Worm (Caenorhabditis elegans): ENCODE measurements around the gene grd-1.
A peak's percentile ranks its signal among the peaks of the same experiment; 100 is the strongest.

The grd-1 gene

ce11 chrX:11120808-11121207 is 11.6 kb downstream of the grd-1 start, which contains the start of gene R08B4.3:
Gene R08B4.3, minus strand, starts transcription at chrX:11121005.
- no peak for TF ChIP-seq mep-1 (tag; optimal IDR thresholded peaks at IDR 0.05)
- peak; percentile 74 for TF ChIP-seq T20F7.1 (GFP tag; optimal IDR thresholded peaks at IDR 0.05)

DNA sequence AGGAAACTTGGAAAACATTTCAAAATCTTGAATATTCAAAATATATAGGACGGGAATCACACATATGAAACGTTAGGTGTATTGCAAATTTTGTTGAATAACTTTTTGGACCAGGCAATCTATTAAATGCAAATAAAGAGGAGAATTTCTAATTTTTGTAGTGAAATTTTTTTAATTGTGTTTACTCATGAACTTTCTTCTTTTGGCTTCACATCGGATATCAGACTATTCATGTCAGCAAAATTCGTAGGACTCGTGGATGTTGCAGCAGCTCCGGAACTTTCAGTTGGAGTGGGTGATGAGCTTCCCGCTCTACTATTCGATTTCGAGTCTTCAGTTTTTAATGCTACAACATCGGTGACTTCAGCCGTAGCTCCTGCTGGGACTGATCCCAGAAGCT is 13.2 kb downstream of the grd-1 start:
- TF ChIP-seq hlh-11 (tag; optimal IDR thresholded peaks at IDR 0.05) (no peak), mdt-29 (GFP tag; IDR thresholded peaks at IDR 0.05) (no peak), snpc-1.2 (GFP tag; IDR thresholded peaks at IDR 0.05) (no peak), ceh-82 (tag; optimal IDR thresholded peaks at IDR 0.05) (no peak), daf-19 (GFP tag; conservative IDR thresholded peaks at IDR 0.05) (no peak), zag-1 (tag; optimal IDR thresholded peaks at IDR 0.05) (no peak), unc-62 (GFP tag; optimal IDR thresholded peaks at IDR 0.05 in 1 of 2) (peak in 1 of 2 experiments; percentile 66), unc-62 (tag; optimal IDR thresholded peaks at IDR 0.05) (no peak), dmd-8 (GFP tag; IDR thresholded peaks at IDR 0.05) (no peak), nhr-111 (GFP tag; optimal IDR thresholded peaks at IDR 0.05) (no peak), R02D3.7 (tag; optimal IDR thresholded peaks at IDR 0.05) (no peak), aha-1 (tag) (peak; percentile 58), fos-1 (tag; optimal IDR thresholded peaks at IDR 0.05) (no peak)

DNA sequence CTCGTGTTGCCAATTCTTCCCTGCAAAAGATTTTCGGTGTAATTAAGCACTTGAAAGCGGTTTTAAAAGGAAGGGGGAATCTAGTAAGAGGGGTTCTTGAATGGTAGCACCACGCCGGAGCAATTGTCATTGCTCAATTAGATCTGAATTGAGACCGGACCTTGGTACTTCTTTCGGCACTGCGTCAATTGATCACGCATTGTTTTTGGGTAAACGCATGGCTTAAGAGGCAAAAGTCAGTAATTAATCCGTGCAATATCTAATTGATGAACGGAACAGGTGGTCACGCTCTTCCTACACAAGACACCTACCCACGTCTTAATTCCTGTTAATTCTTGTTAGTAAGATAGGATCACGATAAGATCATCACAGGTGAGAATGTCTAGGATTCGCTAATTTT is 14.8 kb downstream of the grd-1 start:
- no peak for TF ChIP-seq ceh-82 (tag; optimal IDR thresholded peaks at IDR 0.05)
- no peak for TF ChIP-seq ztf-11 (tag; optimal IDR thresholded peaks at IDR 0.05)
- TF ChIP-seq nhr-76 (tag; optimal IDR thresholded peaks at IDR 0.05): no peak
- TF ChIP-seq D1046.2 (GFP tag; IDR thresholded peaks at IDR 0.05): no peak
- TF ChIP-seq ZK546.5 (tag; optimal IDR thresholded peaks at IDR 0.05): no peak

DNA sequence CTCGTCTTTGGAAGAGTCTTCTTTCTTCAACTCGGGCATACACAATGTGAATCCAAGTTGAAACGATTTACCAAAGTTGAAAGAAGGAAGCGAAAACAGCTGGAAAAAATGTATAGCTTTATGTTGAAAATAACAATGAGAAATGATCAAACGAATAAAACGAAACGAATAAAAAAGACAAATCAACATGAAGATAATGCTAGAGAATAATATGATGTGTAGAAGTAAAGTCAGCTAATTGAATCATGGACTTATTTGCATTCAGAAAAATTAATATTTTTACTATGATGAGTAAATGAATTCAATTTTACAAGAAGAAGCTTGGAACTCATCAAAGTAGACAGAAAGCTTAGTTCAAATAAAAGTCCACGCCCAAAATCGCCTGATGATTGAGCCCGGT is 16.3 kb downstream of the grd-1 start, which contains the start of gene alr-1:
Gene alr-1, minus strand, starts transcription at position 101 of the 400 bp plus-strand sequence.
- TF ChIP-seq ztf-11 (tag; optimal IDR thresholded peaks at IDR 0.05): no peak
- no peak for TF ChIP-seq attf-4 (tag; optimal IDR thresholded peaks at IDR 0.05)
- no peak for TF ChIP-seq T26A8.4 (GFP tag; IDR thresholded peaks at IDR 0.05)
- no peak for TF ChIP-seq lim-7 (GFP tag; IDR thresholded peaks at IDR 0.05)
- no peak for TF ChIP-seq hmg-1.1 (GFP tag; IDR thresholded peaks at IDR 0.05)
- no peak for TF ChIP-seq daf-16 (GFP tag; optimal IDR thresholded peaks at IDR 0.05)
- no peak for TF ChIP-seq daf-16 (tag; optimal IDR thresholded peaks at IDR 0.05)
- TF ChIP-seq nhr-11 (tag; optimal IDR thresholded peaks at IDR 0.05): no peak
- TF ChIP-seq dmd-9 (GFP tag; IDR thresholded peaks at IDR 0.05): no peak
- TF ChIP-seq hif-1 (tag; optimal IDR thresholded peaks at IDR 0.05): no peak
- TF ChIP-seq F37D6.2 (tag; optimal IDR thresholded peaks at IDR 0.05): no peak

DNA sequence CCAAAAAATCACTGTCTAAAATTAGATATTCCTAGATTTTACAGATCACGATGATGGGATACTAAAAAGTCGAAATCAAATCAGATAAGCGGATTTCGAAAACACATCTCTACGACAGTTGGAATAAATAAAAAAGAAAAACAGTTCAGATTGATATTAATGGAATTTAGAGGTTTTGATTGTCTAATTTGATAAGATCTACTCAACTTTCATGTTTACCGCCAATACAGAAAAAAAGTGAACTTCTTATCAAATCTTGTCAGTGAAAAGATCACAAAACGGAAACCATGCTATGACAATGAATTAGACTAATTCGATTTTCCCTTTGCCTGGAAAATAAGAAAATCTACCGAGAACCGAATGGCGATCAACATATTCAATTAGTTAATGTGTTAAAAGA is 17.0 kb downstream of the grd-1 start:
- TF ChIP-seq spr-3 (GFP tag; optimal IDR thresholded peaks at IDR 0.05): no peak
- no peak for TF ChIP-seq ceh-32 (tag; optimal IDR thresholded peaks at IDR 0.05; ENCODE audit: poor library complexity)
- TF ChIP-seq T26A8.4 (GFP tag; IDR thresholded peaks at IDR 0.05): no peak
- TF ChIP-seq skn-1 (tag; optimal IDR thresholded peaks at IDR 0.05): no peak
- TF ChIP-seq aly-2 (tag; optimal IDR thresholded peaks at IDR 0.05): no peak
- TF ChIP-seq ceh-44 (GFP tag; IDR thresholded peaks at IDR 0.05): no peak
- no peak for TF ChIP-seq lin-1 (GFP tag; IDR thresholded peaks at IDR 0.05)
- no peak for TF ChIP-seq ctbp-1 (GFP tag; IDR thresholded peaks at IDR 0.05)
- no peak for TF ChIP-seq dmd-9 (GFP tag; IDR thresholded peaks at IDR 0.05)
- no peak for TF ChIP-seq mdt-29 (GFP tag; IDR thresholded peaks at IDR 0.05)
- TF ChIP-seq attf-4 (tag; optimal IDR thresholded peaks at IDR 0.05): no peak
- no peak for TF ChIP-seq snpc-4 (tag; optimal IDR thresholded peaks at IDR 0.05)
- TF ChIP-seq dpl-1 (GFP tag; optimal IDR thresholded peaks at IDR 0.05): no peak
- TF ChIP-seq zfp-2 (tag; optimal IDR thresholded peaks at IDR 0.05): no peak
- no peak for TF ChIP-seq lin-15B (tag; optimal IDR thresholded peaks at IDR 0.05)
- no peak for TF ChIP-seq jun-1 (tag; optimal IDR thresholded peaks at IDR 0.05)
- TF ChIP-seq daf-19 (GFP tag; conservative IDR thresholded peaks at IDR 0.05): no peak
- no peak for TF ChIP-seq nhr-237 (tag; optimal IDR thresholded peaks at IDR 0.05)

All from whole organism, L4 larva.